Worm (Caenorhabditis elegans): ENCODE measurements around the gene ssup-72.

Gene ssup-72

ce11 chrII:6754671-6755224 lies 21.6 kb upstream of the ssup-72 start, which contains the start of the genes srx-95 and fis-1:
srx-95 (minus strand) TSS chrII:6754771.
fis-1 (plus strand) TSS chrII:6755174.
- TF ChIP-seq odd-2 (tag; optimal IDR thresholded peaks at IDR 0.05) (no peak), lim-6 (tag; optimal IDR thresholded peaks at IDR 0.05) (no peak), pax-1 (tag; optimal IDR thresholded peaks at IDR 0.05) (no peak), ceh-48 (tag; optimal IDR thresholded peaks at IDR 0.05) (no peak), zip-5 (tag; optimal IDR thresholded peaks at IDR 0.05) (no peak), npax-4 (tag; optimal IDR thresholded peaks at IDR 0.05) (no peak), sox-2 (GFP tag; IDR thresholded peaks at IDR 0.05) (no peak)

- TF ChIP-seq ceh-34 (tag; optimal IDR thresholded peaks at IDR 0.05) (no peak), pqm-1 (tag; optimal IDR thresholded peaks at IDR 0.05) (no peak), nfya-1 (tag; optimal IDR thresholded peaks at IDR 0.05) (no peak), ceh-24 (tag; optimal IDR thresholded peaks at IDR 0.05) (no peak), dve-1 (tag; optimal IDR thresholded peaks at IDR 0.05) (no peak), ceh-30 (tag; optimal IDR thresholded peaks at IDR 0.05) (no peak), T23F11.4 (GFP tag; optimal IDR thresholded peaks at IDR 0.05) (no peak), ceh-6 (GFP tag; optimal IDR thresholded peaks at IDR 0.05) (no peak), ceh-19 (GFP tag; optimal IDR thresholded peaks at IDR 0.05) (no peak), pros-1 (tag; optimal IDR thresholded peaks at IDR 0.05) (no peak), fkh-6 (tag; optimal IDR thresholded peaks at IDR 0.05) (no peak), ceh-31 (tag; optimal IDR thresholded peaks at IDR 0.05) (no peak), Y22D7AL.16 (tag; optimal IDR thresholded peaks at IDR 0.05) (no peak)
Measured at ce11 chrII:6756232-6756631, 20.2 kb upstream of the ssup-72 start, which contains the start of gene F41G3.3. F41G3.3 (plus strand) TSS chrII:6756532.

ce11 chrII:6764734-6765133 lies 11.7 kb upstream of the ssup-72 start, which contains the start of gene nlp-50:
nlp-50 (plus strand) TSS chrII:6765034.
- TF ChIP-seq zip-5 (tag; optimal IDR thresholded peaks at IDR 0.05), result no peak
- TF ChIP-seq ceh-2 (tag; optimal IDR thresholded peaks at IDR 0.05), result no peak
- no peak for TF ChIP-seq fax-1 (tag; optimal IDR thresholded peaks at IDR 0.05)
- TF ChIP-seq sdc-2 (tag; optimal IDR thresholded peaks at IDR 0.05), result no peak
- no peak for TF ChIP-seq hlh-30 (tag; optimal IDR thresholded peaks at IDR 0.05; ENCODE audit: insufficient read depth)
- TF ChIP-seq rnt-1 (tag; optimal IDR thresholded peaks at IDR 0.05), result no peak
- TF ChIP-seq elt-2 (tag; optimal IDR thresholded peaks at IDR 0.05), result no peak
- TF ChIP-seq F13H6.1 (tag; optimal IDR thresholded peaks at IDR 0.05), result no peak
- no peak for TF ChIP-seq nhr-11 (tag; optimal IDR thresholded peaks at IDR 0.05)
- no peak for TF ChIP-seq unc-55 (GFP tag; optimal IDR thresholded peaks at IDR 0.05)
- TF ChIP-seq eyg-1 (tag; optimal IDR thresholded peaks at IDR 0.05), result no peak
- no peak for TF ChIP-seq ets-4 (tag; optimal IDR thresholded peaks at IDR 0.05)

ce11 chrII:6768014-6768413 lies 8.4 kb upstream of the ssup-72 start, which contains the start of gene F41G3.18:
F41G3.18 (plus strand) TSS chrII:6768314.
- TF ChIP-seq mec-3 (tag; optimal IDR thresholded peaks at IDR 0.05; ENCODE audit: borderline replicate concordance) (no peak), T23F11.4 (GFP tag; optimal IDR thresholded peaks at IDR 0.05) (no peak), ceh-22 (tag; optimal IDR thresholded peaks at IDR 0.05) (no peak), pqm-1 (tag; optimal IDR thresholded peaks at IDR 0.05) (no peak), C08G9.2 (tag; optimal IDR thresholded peaks at IDR 0.05) (no peak), ceh-19 (GFP tag; optimal IDR thresholded peaks at IDR 0.05) (no peak), ttx-3 (tag; optimal IDR thresholded peaks at IDR 0.05) (no peak), lim-6 (tag; optimal IDR thresholded peaks at IDR 0.05) (no peak)

ce11 chrII:6770030-6770429 lies 6.4 kb upstream of the ssup-72 start:
- TF ChIP-seq madf-2 (tag; optimal IDR thresholded peaks at IDR 0.05) (no peak), ceh-31 (tag; optimal IDR thresholded peaks at IDR 0.05) (no peak), ets-4 (tag; optimal IDR thresholded peaks at IDR 0.05) (no peak), eyg-1 (tag; optimal IDR thresholded peaks at IDR 0.05) (no peak), tbx-7 (tag; optimal IDR thresholded peaks at IDR 0.05) (no peak), nhr-11 (tag; optimal IDR thresholded peaks at IDR 0.05) (no peak), ceh-6 (GFP tag; optimal IDR thresholded peaks at IDR 0.05) (no peak), sox-4 (tag; optimal IDR thresholded peaks at IDR 0.05) (no peak), K02D7.2 (tag; optimal IDR thresholded peaks at IDR 0.05) (no peak), elt-2 (tag; optimal IDR thresholded peaks at IDR 0.05) (no peak), sdc-2 (tag; optimal IDR thresholded peaks at IDR 0.05) (no peak), dmd-4 (tag; optimal IDR thresholded peaks at IDR 0.05; ENCODE audit: borderline replicate concordance) (no peak), zip-5 (tag; optimal IDR thresholded peaks at IDR 0.05) (no peak), ceh-9 (tag; optimal IDR thresholded peaks at IDR 0.05) (no peak)
